Fruit fly (Drosophila melanogaster): Measurements from ENCODE around the gene Taf4.

Taf4 gene

DNA sequence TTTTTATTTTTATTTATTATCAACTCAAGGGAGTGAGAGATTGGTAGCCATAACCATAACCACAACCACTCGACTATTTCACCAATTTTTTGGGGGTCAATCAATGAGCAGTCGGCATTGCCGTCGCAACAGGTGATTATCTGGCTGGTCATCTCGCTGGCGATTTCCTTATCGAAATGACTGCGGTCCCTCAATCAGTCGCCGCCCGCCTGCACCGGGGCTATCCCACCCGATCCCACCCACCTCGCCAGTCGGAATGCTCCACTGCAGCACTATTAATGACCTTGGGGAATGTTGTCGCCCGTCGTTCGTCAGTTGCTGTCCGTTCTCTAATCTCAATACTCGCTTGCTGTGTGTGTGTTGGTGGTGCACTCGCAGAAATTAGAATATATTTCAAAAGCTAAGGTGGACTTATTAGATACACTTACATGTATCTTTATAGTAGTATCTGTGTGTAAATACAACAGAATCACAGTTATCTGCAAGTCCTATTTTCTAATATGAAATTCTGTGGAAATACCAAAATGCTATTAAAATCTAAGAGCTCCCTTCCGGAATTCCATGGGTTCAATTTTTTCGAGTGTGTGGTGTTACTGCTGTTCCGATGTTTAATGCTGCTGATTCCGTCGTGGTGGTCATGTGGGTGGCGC is 47.5 kb downstream of the Taf4 start (continued):
- no peak for TF ChIP-seq gsb-n (tag; optimal IDR thresholded peaks at IDR 0.05)
- TF ChIP-seq kni (GFP tag; optimal IDR thresholded peaks at IDR 0.05) = no peak
- peak; percentile 82 for TF ChIP-seq Med (GFP tag)
- peak; percentile 17 for TF ChIP-seq CG8089 (GFP tag; optimal IDR thresholded peaks at IDR 0.05)
- peak; percentile 60; the same call in 2 of the 3 replicates for TF ChIP-seq tgo (GFP tag; IDR thresholded peaks at IDR 0.05)
- no peak for TF ChIP-seq Tbp (GFP tag; optimal IDR thresholded peaks at IDR 0.05)
- TF ChIP-seq Antp (GFP tag; optimal IDR thresholded peaks at IDR 0.05) = peak; percentile 50
- TF ChIP-seq sug (tag; optimal IDR thresholded peaks at IDR 0.05) = peak; percentile 46
- TF ChIP-seq Xbp1 (GFP tag; optimal IDR thresholded peaks at IDR 0.05) = peak; percentile 64
- TF ChIP-seq hkb (optimal IDR thresholded peaks at IDR 0.05) = no peak
- TF ChIP-seq hkb (GFP tag; IDR thresholded peaks at IDR 0.05) = peak; percentile 38; the same call in 1 of the 2 replicates
- no peak for TF ChIP-seq Trl (optimal IDR thresholded peaks at IDR 0.05)
- TF ChIP-seq Trl (GFP tag; optimal IDR thresholded peaks at IDR 0.05) = peak; percentile 55
- no peak for TF ChIP-seq CG2129 (GFP tag; IDR thresholded peaks at IDR 0.05; ENCODE audit: partially characterized antibody)
- no peak for TF ChIP-seq Spps (tag; optimal IDR thresholded peaks at IDR 0.05)
- TF ChIP-seq CG4730 (GFP tag; IDR thresholded peaks at IDR 0.05) = peak; percentile 32; the same call in 1 of the 2 replicates
- TF ChIP-seq E2f1 (GFP tag; IDR thresholded peaks at IDR 0.05) = peak; percentile 48
- peak; percentile 47 for TF ChIP-seq esg (GFP tag; conservative IDR thresholded peaks at IDR 0.05)
- peak; percentile 55 to 62 for TF ChIP-seq dpn (GFP tag; optimal IDR thresholded peaks at IDR 0.05)
- no peak for TF ChIP-seq pb (GFP tag; optimal IDR thresholded peaks at IDR 0.05)
- TF ChIP-seq gsb (GFP tag; IDR thresholded peaks at IDR 0.05) = no peak
- 0 out of 2 replicates have a peak, but pooled peaks have one; percentile 3 for TF ChIP-seq ranshi (GFP tag; IDR thresholded peaks at IDR 0.05)
- TF ChIP-seq lola (GFP tag; optimal IDR thresholded peaks at IDR 0.05) = peak in 1 of 3 experiments; percentile 40
- peak; percentile 53 for TF ChIP-seq CG12219 (GFP tag; optimal IDR thresholded peaks at IDR 0.05)
- TF ChIP-seq CG18764 (GFP tag; optimal IDR thresholded peaks at IDR 0.05) = no peak
- TF ChIP-seq stwl (tag; optimal IDR thresholded peaks at IDR 0.05) = no peak
- no peak for TF ChIP-seq HmgD (GFP tag; optimal IDR thresholded peaks at IDR 0.05)
- no peak for TF ChIP-seq psq (GFP tag; optimal IDR thresholded peaks at IDR 0.05)
- peak; percentile 10; the same call in 1 of the 2 replicates for TF ChIP-seq CG4404 (GFP tag; IDR thresholded peaks at IDR 0.05)
- TF ChIP-seq bigmax (GFP tag; optimal IDR thresholded peaks at IDR 0.05) = no peak
- TF ChIP-seq prd (optimal IDR thresholded peaks at IDR 0.05) = no peak
- TF ChIP-seq prd (GFP tag; IDR thresholded peaks at IDR 0.05) = peak; percentile 53; the same call in 2 of the 3 replicates
- no peak for TF ChIP-seq CG8359 (GFP tag; optimal IDR thresholded peaks at IDR 0.05; ENCODE audit: borderline replicate concordance)
- no peak for TF ChIP-seq insv (GFP tag; optimal IDR thresholded peaks at IDR 0.05)
- no peak for TF ChIP-seq tll (GFP tag; optimal IDR thresholded peaks at IDR 0.05)
- TF ChIP-seq jumu (GFP tag; optimal IDR thresholded peaks at IDR 0.05) = peak; percentile 23
- TF ChIP-seq CG5953 (GFP tag; IDR thresholded peaks at IDR 0.05) = no peak
- TF ChIP-seq CG3726 (GFP tag; IDR thresholded peaks at IDR 0.05) = 0 out of 3 replicates have a peak, but pooled peaks have one; percentile 24
- TF ChIP-seq da (GFP tag; optimal IDR thresholded peaks at IDR 0.05) = no peak
- TF ChIP-seq CG11398 (GFP tag; optimal IDR thresholded peaks at IDR 0.05) = peak; percentile 37
- TF ChIP-seq CG10565 (GFP tag; optimal IDR thresholded peaks at IDR 0.05) = no peak
- peak; percentile 55 for TF ChIP-seq Side (GFP tag; optimal IDR thresholded peaks at IDR 0.05)
- TF ChIP-seq Hr3 (GFP tag; optimal IDR thresholded peaks at IDR 0.05) = peak; percentile 56
- TF ChIP-seq CG11085 (GFP tag; IDR thresholded peaks at IDR 0.05) = no peak
- peak; percentile 42 for TF ChIP-seq Usf (GFP tag; optimal IDR thresholded peaks at IDR 0.05)
- TF ChIP-seq CG17328 (GFP tag; IDR thresholded peaks at IDR 0.05) = no peak
- TF ChIP-seq CG9817 (tag; optimal IDR thresholded peaks at IDR 0.05) = peak; percentile 72
- TF ChIP-seq CG1603 (tag; optimal IDR thresholded peaks at IDR 0.05) = peak; percentile 51
- no peak for TF ChIP-seq CG8290 (GFP tag; optimal IDR thresholded peaks at IDR 0.05)
- TF ChIP-seq CG8290 (tag; optimal IDR thresholded peaks at IDR 0.05) = peak in 1 of 2 experiments; percentile 52
- TF ChIP-seq Blimp-1 (GFP tag; optimal IDR thresholded peaks at IDR 0.05) = peak; percentile 63

Measured in whole organism, embryonic.